Fruit fly (Drosophila melanogaster): ENCODE data around the gene REPTOR-BP.

Gene REPTOR-BP

dm6 chr2L:10260750-10261493 lies 3.0 kb upstream of the REPTOR-BP start, which contains the start of gene Pten (continued):
- TF ChIP-seq kay (GFP tag; optimal IDR thresholded peaks at IDR 0.05) (peak; percentile 61), tna (GFP tag; IDR thresholded peaks at IDR 0.05; ENCODE audit: partially characterized antibody) (peak; percentile 88), CG17568 (GFP tag; optimal IDR thresholded peaks at IDR 0.05) (no peak), Taf1 (GFP tag; IDR thresholded peaks at IDR 0.05) (0 out of 2 replicates have a peak, but pooled peaks have one; percentile 18), CG3065 (GFP tag; optimal IDR thresholded peaks at IDR 0.05) (peak; percentile 7), p53 (GFP tag; optimal IDR thresholded peaks at IDR 0.05) (no peak), Sox100B (GFP tag; optimal IDR thresholded peaks at IDR 0.05) (peak; percentile 63), psq (GFP tag; optimal IDR thresholded peaks at IDR 0.05) (peak; percentile 33), CG11085 (GFP tag; IDR thresholded peaks at IDR 0.05) (no peak), NC2α (GFP tag; optimal IDR thresholded peaks at IDR 0.05) (peak; percentile 31), CG4282 (GFP tag; optimal IDR thresholded peaks at IDR 0.05) (no peak), CG6813 (GFP tag; optimal IDR thresholded peaks at IDR 0.05) (no peak), stwl (tag; optimal IDR thresholded peaks at IDR 0.05) (peak; percentile 60), CG8359 (GFP tag; optimal IDR thresholded peaks at IDR 0.05; ENCODE audit: borderline replicate concordance) (no peak), jigr1 (GFP tag; IDR thresholded peaks at IDR 0.05) (peak; percentile 88; the same call in 1 of the 3 replicates), CG14860 (GFP tag; IDR thresholded peaks at IDR 0.05; ENCODE audit: partially characterized antibody) (peak; percentile 87), Nf-YA (GFP tag; IDR thresholded peaks at IDR 0.05) (no peak), lab (GFP tag; optimal IDR thresholded peaks at IDR 0.05) (no peak), gsb-n (tag; optimal IDR thresholded peaks at IDR 0.05) (no peak), en (GFP tag; optimal IDR thresholded peaks at IDR 0.05) (peak; percentile 51), CG6683 (GFP tag; optimal IDR thresholded peaks at IDR 0.05) (no peak), mirr (GFP tag; optimal IDR thresholded peaks at IDR 0.05) (no peak), tin (GFP tag; optimal IDR thresholded peaks at IDR 0.05) (peak; percentile 50), CG34376 (GFP tag; optimal IDR thresholded peaks at IDR 0.05) (peak; percentile 35), scrt (GFP tag; optimal IDR thresholded peaks at IDR 0.05) (peak; percentile 80), CG2712 (tag; optimal IDR thresholded peaks at IDR 0.05) (peak; percentile 83), Max (GFP tag; optimal IDR thresholded peaks at IDR 0.05) (peak; percentile 79), CG6765 (GFP tag; optimal IDR thresholded peaks at IDR 0.05) (peak; percentile 37), CG32772 (GFP tag; IDR thresholded peaks at IDR 0.05) (no peak), Spps (tag; optimal IDR thresholded peaks at IDR 0.05) (peak; percentile 49), dysf (GFP tag; IDR thresholded peaks at IDR 0.05) (no peak; the same call in 2 of the 3 replicates), ERR (GFP tag; optimal IDR thresholded peaks at IDR 0.05) (peak; percentile 9), slbo (GFP tag; IDR thresholded peaks at IDR 0.05) (peak; percentile 51), CG13624 (GFP tag; optimal IDR thresholded peaks at IDR 0.05) (peak; percentile 51), Gsc (GFP tag; IDR thresholded peaks at IDR 0.05) (no peak), CG2202 (tag; optimal IDR thresholded peaks at IDR 0.05) (no peak), sim (GFP tag; IDR thresholded peaks at IDR 0.05) (no peak), ara (GFP tag; IDR thresholded peaks at IDR 0.05) (no peak), CG12155 (GFP tag; optimal IDR thresholded peaks at IDR 0.05) (peak; percentile 57), sc (optimal IDR thresholded peaks at IDR 0.05) (no peak), sc (GFP tag; optimal IDR thresholded peaks at IDR 0.05) (peak; percentile 9), Myb (GFP tag; optimal IDR thresholded peaks at IDR 0.05) (peak; percentile 36), knrl (GFP tag; IDR thresholded peaks at IDR 0.05; ENCODE audit: partially characterized antibody) (peak; percentile 87), CG3163 (GFP tag; optimal IDR thresholded peaks at IDR 0.05) (peak; percentile 27), CG17385 (GFP tag; optimal IDR thresholded peaks at IDR 0.05) (peak; percentile 44), Oaz (GFP tag; IDR thresholded peaks at IDR 0.05) (no peak), CG15479 (GFP tag; optimal IDR thresholded peaks at IDR 0.05) (no peak), lmd (GFP tag; IDR thresholded peaks at IDR 0.05) (no peak), CG12744 (GFP tag; optimal IDR thresholded peaks at IDR 0.05) (peak; percentile 16)
